Worm (Caenorhabditis elegans): ENCODE data around the gene T13C2.3.
A peak's percentile ranks its signal among the peaks of the same experiment; 100 is the strongest.

DNA sequence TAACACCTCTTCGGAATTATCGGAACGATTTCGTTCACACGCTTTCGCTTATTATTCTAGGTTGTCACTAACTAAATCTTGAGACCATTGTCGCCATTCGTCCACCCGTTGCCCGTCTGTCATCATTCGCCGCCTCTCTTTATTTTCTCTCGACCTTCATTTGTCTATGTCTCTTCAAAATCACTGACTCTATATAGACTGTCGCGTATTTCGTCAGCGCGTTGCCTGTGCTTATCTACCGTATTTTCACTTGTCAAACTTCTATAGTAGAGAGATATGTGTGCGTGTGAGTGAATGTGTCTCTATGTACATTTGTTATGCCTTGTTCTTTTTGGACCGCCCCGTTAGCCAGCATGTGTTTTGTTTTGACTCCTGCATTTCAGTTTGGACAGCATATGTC lies 40.1 kb downstream of the T13C2.3 start:
- peak; percentile 30 for TF ChIP-seq C34F6.9 (tag; optimal IDR thresholded peaks at IDR 0.05)
- TF ChIP-seq ama-1 (optimal IDR thresholded peaks at IDR 0.05) = no peak
- TF ChIP-seq peb-1 (tag; optimal IDR thresholded peaks at IDR 0.05) = no peak
- peak; percentile 12 for TF ChIP-seq egl-27 (tag; optimal IDR thresholded peaks at IDR 0.05)
- TF ChIP-seq snpc-4 (tag; optimal IDR thresholded peaks at IDR 0.05) = no peak
- peak; percentile 75 for TF ChIP-seq nhr-129 (tag; optimal IDR thresholded peaks at IDR 0.05)
- TF ChIP-seq ceh-16 (tag; optimal IDR thresholded peaks at IDR 0.05) = peak; percentile 52
- no peak for TF ChIP-seq lin-13 (GFP tag; optimal IDR thresholded peaks at IDR 0.05)
- no peak for TF ChIP-seq unc-62 (GFP tag; optimal IDR thresholded peaks at IDR 0.05)

All from whole organism, L2 larva.